Fruit fly (Drosophila melanogaster) whole organism, larva: Measurements from ENCODE around the gene CG15717.
"Not testable (repeated sequence)": the region's sequence is repeated elsewhere in the genome, so short reads cannot be mapped to it uniquely, and the experiment has no call there.

Source experiments
- noc ChIP-seq: fragments of 200-800 bp; sonication (Bioruptor generic); optimal IDR thresholded peaks from 3 replicates; lab custom pipeline; 2019; ENCODE audit warnings: missing biosample characterization, mild to moderate bottlenecking, missing genetic modification characterization, moderate library complexity

The CG15717 gene

DNA sequence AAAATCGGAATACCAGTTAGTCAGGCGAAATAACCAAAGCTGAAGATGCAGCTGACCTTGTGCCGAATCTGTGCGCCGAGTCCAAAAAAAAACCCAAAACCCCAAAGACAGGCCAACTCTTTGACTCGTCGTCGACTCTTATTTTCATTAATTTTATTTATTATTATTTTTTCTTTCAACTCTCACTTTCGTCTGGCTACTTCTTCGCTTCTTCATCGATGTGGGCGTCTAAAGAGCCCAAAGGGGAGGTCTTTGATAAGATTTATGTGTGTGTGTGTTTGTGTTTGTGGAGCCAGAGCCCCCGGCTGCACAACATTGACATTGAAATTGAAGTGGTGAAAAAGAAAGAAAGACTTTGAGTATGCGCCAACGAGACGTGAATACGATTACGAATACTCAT is 17.1 kb downstream of the CG15717 start:
- TF ChIP-seq noc = no peak

DNA sequence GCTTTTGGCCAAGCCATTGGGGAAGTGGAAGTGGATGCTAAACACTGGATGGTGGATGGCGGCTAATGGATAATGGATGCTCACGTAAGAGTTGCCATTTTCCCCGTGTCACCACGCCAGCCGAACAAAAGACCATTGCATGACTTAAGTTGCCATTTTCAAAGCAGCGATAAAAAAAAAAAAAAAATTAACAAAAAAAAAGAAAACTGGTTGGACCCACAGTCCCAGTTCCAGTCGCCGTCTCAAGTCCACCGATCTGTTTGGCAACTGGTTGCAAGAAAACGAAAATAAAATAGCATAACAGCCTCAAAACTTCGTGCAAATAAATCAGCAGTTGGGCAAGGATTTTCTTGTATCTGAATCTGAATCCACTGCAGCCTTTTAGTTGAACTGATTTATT is 20.3 kb downstream of the CG15717 start:
- no peak for TF ChIP-seq noc

DNA sequence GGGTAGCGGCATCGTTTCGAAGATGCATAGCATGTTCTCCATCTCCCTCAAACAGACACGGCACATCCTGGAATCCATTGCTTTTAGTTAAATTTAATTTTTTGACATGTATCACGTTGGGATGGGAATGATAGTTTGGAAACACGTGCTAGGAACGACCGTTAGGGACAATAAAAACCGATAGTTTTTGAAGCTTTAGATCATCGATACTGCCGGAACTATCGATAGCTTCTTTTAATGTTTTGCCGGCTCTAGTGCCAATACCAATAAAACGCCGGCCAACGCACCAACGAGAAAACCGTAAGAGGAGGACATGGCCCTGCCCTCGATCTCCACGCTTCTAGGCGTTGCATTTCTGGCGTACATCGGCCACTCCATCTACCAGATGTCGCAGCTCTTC is 26.0 kb downstream of the CG15717 start, which contains the start of the genes CG4318 and CG4332:
CG4318 (minus strand) TSS at position 142 of the 400 bp plus-strand sequence.
CG4332 (plus strand) TSS at position 256 of the 400 bp plus-strand sequence.
- TF ChIP-seq noc = no peak

DNA sequence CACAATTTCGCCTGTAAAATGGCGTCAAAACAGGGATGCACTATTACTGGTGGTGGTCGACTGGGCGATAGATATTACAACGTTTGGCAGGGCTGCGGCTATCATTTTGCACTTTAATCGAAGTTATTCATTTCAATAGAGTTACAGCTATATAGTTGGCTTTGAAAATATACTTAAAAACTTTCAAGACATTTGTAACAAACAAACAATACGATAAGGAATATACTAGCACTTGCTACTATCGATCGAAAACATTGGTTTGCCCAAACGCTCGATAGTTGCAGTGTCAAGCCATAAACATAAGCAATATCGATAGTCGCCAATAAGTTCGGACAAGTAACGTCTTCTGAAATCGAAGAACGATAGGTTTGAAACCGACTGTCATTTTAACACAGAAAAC is 30.7 kb downstream of the CG15717 start, which contains the start of the genes Bap60 and CG12096:
Bap60 (minus strand) TSS at position 28 of the 400 bp plus-strand sequence.
CG12096 (plus strand) TSS at position 124 of the 400 bp plus-strand sequence.
- peak; percentile 75 for TF ChIP-seq noc

DNA sequence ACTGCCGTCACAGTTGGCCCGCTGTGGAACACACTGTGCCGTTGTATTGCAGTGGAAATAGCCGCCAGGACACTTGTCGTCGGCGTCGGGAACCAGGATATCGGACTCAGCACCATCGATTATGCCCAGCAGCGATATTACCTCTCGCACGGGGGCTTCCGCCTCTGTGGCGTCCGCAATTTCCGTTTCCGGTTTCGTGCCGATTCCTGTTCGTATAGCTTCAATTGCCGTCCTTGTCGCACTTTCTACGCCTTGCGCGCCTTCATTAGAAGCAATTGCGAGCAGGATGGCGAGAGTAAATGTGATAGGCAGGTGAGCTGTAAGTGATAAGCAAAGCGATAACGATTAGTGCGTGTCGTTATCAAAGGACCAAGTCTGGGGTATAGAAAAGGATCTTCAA is 44.1 kb downstream of the CG15717 start:
- no peak for TF ChIP-seq noc

DNA sequence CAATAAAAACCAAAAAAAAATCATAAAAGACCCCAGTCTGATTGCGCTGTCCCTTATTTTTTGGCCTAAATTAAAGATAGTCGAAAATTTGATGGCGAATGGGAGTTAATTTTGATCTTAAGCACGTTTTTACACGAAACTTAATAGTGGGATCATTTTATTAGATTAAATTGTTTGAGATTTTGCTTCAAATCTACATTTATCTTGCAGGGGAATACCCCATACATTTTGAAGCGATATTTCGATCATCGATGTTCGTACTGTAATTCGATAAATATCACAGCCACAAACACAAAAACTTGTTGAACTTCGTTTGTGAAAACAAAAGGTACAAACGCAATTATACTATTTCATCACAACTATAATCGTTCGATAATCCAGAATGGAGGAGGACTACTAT is 49.0 kb downstream of the CG15717 start, which contains the start of gene CG32640:
CG32640 (plus strand) TSS at position 286 of the 400 bp plus-strand sequence.
- not testable (repeated sequence) for TF ChIP-seq noc
